Fruit fly (Drosophila melanogaster) whole organism, embryonic: ENCODE results near the gene CG1024.

Experiments
- ATbp ChIP-seq: fragments of 200-800 bp; sonication (Bioruptor generic); optimal IDR thresholded peaks from 2 replicates; lab custom pipeline; 2017; ENCODE audit warnings: missing biosample characterization, mild to moderate bottlenecking, missing genetic modification characterization, missing genetic modification reagents
- Asciz ChIP-seq: fragments of 200-800 bp; sonication (Bioruptor generic); optimal IDR thresholded peaks from 2 replicates; lab custom pipeline; 2017; ENCODE audit warnings: missing biosample characterization, mild to moderate bottlenecking, missing genetic modification characterization, missing genetic modification reagents
- Blimp-1 ChIP-seq: fragments of 200-800 bp; sonication (Bioruptor generic); optimal IDR thresholded peaks from 3 replicates; lab custom pipeline; 2018; ENCODE audit warnings: missing biosample characterization, missing genetic modification characterization, mild to moderate bottlenecking, moderate library complexity, missing genetic modification reagents
- CG10979 ChIP-seq: fragments of 200-800 bp; sonication (Bioruptor generic); optimal IDR thresholded peaks from 2 replicates; lab custom pipeline; 2018; ENCODE audit warnings: missing biosample characterization, mild to moderate bottlenecking, missing genetic modification characterization, moderate library complexity
- CG11085 ChIP-seq: fragments of 200-800 bp; sonication (Bioruptor generic); IDR thresholded peaks from 2 replicates; pipeline ENCODE4 v1.3.6; 2022; ENCODE audit warnings: missing biosample characterization, missing genetic modification characterization
- CG11398 ChIP-seq: fragments of 200-800 bp; sonication (Bioruptor generic); optimal IDR thresholded peaks from 2 replicates; lab custom pipeline; 2016; ENCODE audit warnings: missing biosample characterization, missing genetic modification characterization
- CG12391 ChIP-seq: fragments of 200-800 bp; sonication (Bioruptor generic); optimal IDR thresholded peaks from 3 replicates; lab custom pipeline; 2018; ENCODE audit warnings: missing biosample characterization, mild to moderate bottlenecking, missing genetic modification characterization, moderate library complexity
- CG12659 ChIP-seq: fragments of 200-800 bp; sonication (Bioruptor generic); optimal IDR thresholded peaks from 3 replicates; lab custom pipeline; 2017; ENCODE audit warnings: mild to moderate bottlenecking, missing biosample characterization, missing genetic modification reagents, missing genetic modification characterization
- CG15479 ChIP-seq: fragments of 200-800 bp; sonication (Bioruptor generic); optimal IDR thresholded peaks from 3 replicates; lab custom pipeline; 2019; ENCODE audit warnings: missing biosample characterization, mild to moderate bottlenecking, missing genetic modification characterization, moderate library complexity
- CG15601 ChIP-seq: fragments of 200-800 bp; sonication (Bioruptor generic); optimal IDR thresholded peaks from 3 replicates; lab custom pipeline; 2019; ENCODE audit warnings: missing biosample characterization, mild to moderate bottlenecking, missing genetic modification characterization, moderate library complexity
- CG1603 ChIP-seq: fragments of 200-800 bp; sonication (Bioruptor generic); optimal IDR thresholded peaks from 2 replicates; lab custom pipeline; 2019; ENCODE audit warnings: missing biosample characterization, mild to moderate bottlenecking, missing genetic modification characterization, moderate library complexity
- CG18262 ChIP-seq: fragments of 200-800 bp; optimal IDR thresholded peaks from 3 replicates; lab custom pipeline; 2019; ENCODE audit warnings: missing biosample characterization, mild to moderate bottlenecking, missing genetic modification characterization, moderate library complexity
- CG2678 ChIP-seq: fragments of 200-800 bp; sonication (Bioruptor generic); optimal IDR thresholded peaks from 3 replicates; lab custom pipeline; 2019; ENCODE audit warnings: missing biosample characterization, mild to moderate bottlenecking, missing genetic modification characterization, moderate library complexity
- CG2875 ChIP-seq: fragments of 200-800 bp; sonication (Bioruptor generic); optimal IDR thresholded peaks from 2 replicates; lab custom pipeline; 2017; ENCODE audit warnings: missing biosample characterization, mild to moderate bottlenecking, missing genetic modification characterization, missing genetic modification reagents
- CG34224 ChIP-seq: fragments of 200-800 bp; sonication (Bioruptor generic); IDR thresholded peaks from 3 replicates; pipeline ENCODE4 v1.3.6; 2022; ENCODE audit warnings: missing biosample characterization, missing genetic modification characterization; ENCODE audit not compliant: partially characterized antibody
- CG4328 ChIP-seq: fragments of 200-800 bp; sonication (Bioruptor generic); optimal IDR thresholded peaks from 3 replicates; lab custom pipeline; 2017; ENCODE audit warnings: missing biosample characterization, missing genetic modification reagents, missing genetic modification characterization
- CG6765 ChIP-seq: fragments of 200-800 bp; sonication (Bioruptor generic); optimal IDR thresholded peaks from 3 replicates; lab custom pipeline; 2017; ENCODE audit warnings: missing biosample characterization, mild to moderate bottlenecking, missing genetic modification characterization
- CG6854 ChIP-seq: fragments of 200-800 bp; sonication (Bioruptor generic); optimal IDR thresholded peaks from 3 replicates; lab custom pipeline; 2017; ENCODE audit warnings: missing biosample characterization, mild to moderate bottlenecking, missing genetic modification characterization
- CG9932 ChIP-seq: fragments of 200-800 bp; sonication (Bioruptor generic); IDR thresholded peaks from 2 replicates; pipeline ENCODE4 v1.3.6; 2022; ENCODE audit warnings: missing biosample characterization, missing genetic modification characterization
- D19A ChIP-seq: fragments of 200-800 bp; optimal IDR thresholded peaks from 3 replicates; lab custom pipeline; 2019; ENCODE audit warnings: missing biosample characterization, mild to moderate bottlenecking, missing genetic modification characterization, moderate library complexity
- Dek ChIP-seq: fragments of 200-800 bp; sonication (Bioruptor generic); optimal IDR thresholded peaks from 3 replicates; lab custom pipeline; 2019; ENCODE audit warnings: missing biosample characterization, mild to moderate bottlenecking, missing genetic modification characterization, moderate library complexity
- Eip74EF ChIP-seq, 2 experiments: fragments of 200-800 bp in 1 of 2; fragments of >200 bp in 1 of 2; sonication (Bioruptor generic) in 1 of 2; optimal IDR thresholded peaks; 2 replicates each; lab custom pipeline; 2017 to 2019; ENCODE audit warnings: missing biosample characterization in 2 of 2, missing genetic modification characterization in 2 of 2, mild to moderate bottlenecking in 1 of 2, moderate library complexity in 1 of 2
- Hr78 ChIP-seq, 2 experiments: fragments of 200-800 bp in 1 of 2; fragments of >200 bp in 1 of 2; sonication (Bioruptor generic) in 1 of 2; optimal IDR thresholded peaks; 2 replicates each; lab custom pipeline; 2017 to 2019; ENCODE audit warnings: missing biosample characterization in 2 of 2, missing genetic modification characterization in 2 of 2, mild to moderate bottlenecking in 1 of 2, moderate library complexity in 1 of 2
- Med ChIP-seq: fragments of 200-800 bp; sonication (Bioruptor generic); peaks from one replicate; lab custom pipeline; 2016; ENCODE audit warnings: missing biosample characterization, missing genetic modification characterization, mild to moderate bottlenecking, inconsistent platforms, moderate library complexity
- Nf-YC ChIP-seq: fragments of 200-800 bp; optimal IDR thresholded peaks from 3 replicates; lab custom pipeline; 2019; ENCODE audit warnings: missing biosample characterization, mild to moderate bottlenecking, missing genetic modification characterization, moderate library complexity
- Oli ChIP-seq: fragments of 200-800 bp; sonication (Bioruptor generic); optimal IDR thresholded peaks from 2 replicates; lab custom pipeline; 2018; ENCODE audit warnings: missing biosample characterization, mild to moderate bottlenecking, missing genetic modification characterization, moderate library complexity
- Xbp1 ChIP-seq: fragments of 200-800 bp; sonication (Bioruptor generic); optimal IDR thresholded peaks from 3 replicates; lab custom pipeline; 2016; ENCODE audit warnings: missing biosample characterization, mild to moderate bottlenecking, missing genetic modification characterization
- Xrp1 ChIP-seq: fragments of 200-800 bp; sonication (Bioruptor generic); IDR thresholded peaks from 2 replicates; pipeline ENCODE4 v1.3.6; 2022; ENCODE audit warnings: missing biosample characterization, missing genetic modification characterization
- ab ChIP-seq: fragments of 200-800 bp; sonication (Bioruptor generic); optimal IDR thresholded peaks from 2 replicates; lab custom pipeline; 2016; ENCODE audit warnings: missing biosample characterization, missing genetic modification characterization
- al ChIP-seq: fragments of 200-800 bp; sonication (Bioruptor generic); IDR thresholded peaks from 2 replicates; pipeline ENCODE4 v1.3.6; 2022; ENCODE audit warnings: missing biosample characterization, missing genetic modification characterization
- bcd ChIP-seq: fragments of 200-800 bp; sonication (Bioruptor generic); optimal IDR thresholded peaks from 2 replicates; lab custom pipeline; 2017; ENCODE audit warnings: missing biosample characterization, mild to moderate bottlenecking, missing genetic modification characterization
- eve ChIP-seq, 2 experiments: fragments of >200 bp; optimal IDR thresholded peaks; 2 replicates each; lab custom pipeline; 2017; ENCODE audit warnings: missing biosample characterization in 2 of 2, missing genetic modification characterization in 2 of 2
- eyg ChIP-seq: fragments of 200-800 bp; sonication (Bioruptor generic); optimal IDR thresholded peaks from 3 replicates; lab custom pipeline; 2016; ENCODE audit warnings: missing biosample characterization, missing genetic modification characterization
- fd64A ChIP-seq: fragments of 200-800 bp; sonication (Bioruptor generic); optimal IDR thresholded peaks from 3 replicates; lab custom pipeline; 2018; ENCODE audit warnings: missing biosample characterization, mild to moderate bottlenecking, missing genetic modification characterization
- gcm ChIP-seq: fragments of 200-800 bp; sonication (Bioruptor generic); optimal IDR thresholded peaks from 2 replicates; lab custom pipeline; 2019; ENCODE audit warnings: missing biosample characterization, mild to moderate bottlenecking, missing genetic modification characterization, moderate library complexity
- gem ChIP-seq: fragments of 200-800 bp; sonication (Bioruptor generic); optimal IDR thresholded peaks from 2 replicates; lab custom pipeline; 2019; ENCODE audit warnings: missing biosample characterization, mild to moderate bottlenecking, missing genetic modification characterization, moderate library complexity
- h ChIP-seq: fragments of >200 bp; optimal IDR thresholded peaks from 2 replicates; lab custom pipeline; 2017
- lbe ChIP-seq: fragments of 200-800 bp; sonication (Bioruptor generic); optimal IDR thresholded peaks from 2 replicates; lab custom pipeline; 2016; ENCODE audit warnings: missing biosample characterization, mild to moderate bottlenecking, missing genetic modification characterization
- nmo ChIP-seq: fragments of 200-800 bp; sonication (Bioruptor generic); optimal IDR thresholded peaks from 2 replicates; lab custom pipeline; 2018; ENCODE audit warnings: missing biosample characterization, mild to moderate bottlenecking, missing genetic modification characterization, moderate library complexity
- oc ChIP-seq: fragments of 200-800 bp; sonication (Bioruptor generic); optimal IDR thresholded peaks from 2 replicates; lab custom pipeline; 2018; ENCODE audit warnings: missing biosample characterization, mild to moderate bottlenecking, missing genetic modification characterization, moderate library complexity
- phol ChIP-seq: fragments of 200-800 bp; sonication (Bioruptor generic); optimal IDR thresholded peaks from 3 replicates; lab custom pipeline; 2018; ENCODE audit warnings: missing biosample characterization, mild to moderate bottlenecking, missing genetic modification characterization, moderate library complexity
- ranshi ChIP-seq: fragments of 200-800 bp; sonication (Bioruptor generic); IDR thresholded peaks from 2 replicates; pipeline ENCODE4 v1.3.6; 2022; ENCODE audit warnings: missing biosample characterization, missing genetic modification characterization
- ro ChIP-seq: fragments of 200-800 bp; sonication (Bioruptor generic); IDR thresholded peaks from 2 replicates; pipeline ENCODE4 v1.3.6; 2022; ENCODE audit warnings: missing biosample characterization, missing genetic modification characterization
- sens ChIP-seq: fragments of 200-800 bp; sonication (Bioruptor generic); peaks from one replicate; lab custom pipeline; 2016; ENCODE audit warnings: missing biosample characterization, missing genetic modification characterization
- tin ChIP-seq: fragments of 200-800 bp; sonication (Bioruptor generic); optimal IDR thresholded peaks from 3 replicates; lab custom pipeline; 2016; ENCODE audit warnings: missing biosample characterization, missing genetic modification characterization
- unpg ChIP-seq: fragments of 200-800 bp; sonication (Bioruptor generic); optimal IDR thresholded peaks from 3 replicates; lab custom pipeline; 2018; ENCODE audit warnings: missing biosample characterization, mild to moderate bottlenecking, missing genetic modification characterization, moderate library complexity
- vnd ChIP-seq: fragments of 200-800 bp; sonication (Bioruptor generic); IDR thresholded peaks from 3 replicates; pipeline ENCODE4 v1.3.6; 2022; ENCODE audit warnings: missing biosample characterization, missing genetic modification characterization; ENCODE audit not compliant: partially characterized antibody
- vvl ChIP-seq: fragments of 200-800 bp; sonication (Bioruptor generic); IDR thresholded peaks from 2 replicates; pipeline ENCODE4 v1.3.6; 2022; ENCODE audit warnings: missing biosample characterization, missing genetic modification characterization

Gene CG1024

dm6 chr3R:6395572-6396295, 15.6 kb upstream of the CG1024 start:
- TF ChIP-seq CG11085 (GFP tag; lab: Robert Waterston, UW) (no peak), Hr78 (GFP tag; optimal IDR thresholded peaks at IDR 0.05; lab: Kevin White, UChicago) (peak in 1 of 2 experiments; percentile 35), CG4328 (GFP tag; lab: Kevin White, UChicago) (no peak), CG15479 (GFP tag; lab: Kevin White, UChicago) (peak; percentile 95), Asciz (GFP tag; lab: Kevin White, UChicago) (peak; percentile 26), D19A (tag; lab: Kevin White, UChicago) (peak; percentile 91), CG6765 (no peak), Blimp-1 (peak; percentile 46), CG9932 (no peak), Xrp1 (0 out of 2 replicates have a peak, but pooled peaks have one; percentile 23), CG12391 (tag; lab: Kevin White, UChicago) (peak; percentile 15), bcd (GFP tag; lab: Kevin White, UChicago) (no peak), CG2678 (tag; lab: Kevin White, UChicago) (peak; percentile 0), CG15601 (tag; lab: Kevin White, UChicago) (peak; percentile 1), CG18262 (tag; lab: Kevin White, UChicago) (peak; percentile 14), CG10979 (peak; percentile 16), h (lab: Kevin White, UChicago) (no peak), unpg (peak; percentile 3), CG12659 (GFP tag; lab: Kevin White, UChicago) (no peak), vnd (GFP tag; lab: Robert Waterston, UW) (no peak), fd64A (peak; percentile 6), sens (GFP tag; lab: Kevin White, UChicago) (peak; percentile 70), nmo (GFP tag; lab: Kevin White, UChicago) (peak; percentile 7), eve (GFP tag; optimal IDR thresholded peaks at IDR 0.05; lab: Kevin White, UChicago) (peak in 1 of 2 experiments; percentile 16), Eip74EF (GFP tag; optimal IDR thresholded peaks at IDR 0.05; lab: Kevin White, UChicago) (peak in 1 of 2 experiments; percentile 49), Dek (no peak), gcm (GFP tag; lab: Kevin White, UChicago) (no peak), ATbp (peak; percentile 40), CG6854 (no peak), Xbp1 (peak; percentile 22), CG11398 (GFP tag; lab: Kevin White, UChicago) (no peak), CG2875 (GFP tag; lab: Kevin White, UChicago) (peak; percentile 12), phol (peak; percentile 11), oc (tag; lab: Kevin White, UChicago) (no peak), gem (peak; percentile 45), vvl (no peak), ab (GFP tag; lab: Kevin White, UChicago) (no peak), ro (GFP tag; lab: Robert Waterston, UW) (no peak), CG1603 (tag; lab: Kevin White, UChicago) (peak; percentile 39), al (GFP tag; lab: Robert Waterston, UW) (no peak), Med (GFP tag; lab: Kevin White, UChicago) (peak; percentile 61), lbe (peak; percentile 72), Nf-YC (tag; lab: Kevin White, UChicago) (no peak), CG34224 (GFP tag; lab: Robert Waterston, UW) (no peak), eyg (GFP tag; lab: Kevin White, UChicago) (no peak), Oli (tag; lab: Kevin White, UChicago) (peak; percentile 17), tin (GFP tag; lab: Kevin White, UChicago) (no peak), ranshi (0 out of 2 replicates have a peak, but pooled peaks have one; percentile 19)
